Fruit fly (Drosophila melanogaster) whole organism, embryonic: ENCODE data around the gene Cyp312a1.

ENCODE experiments used
- Blimp-1 ChIP-seq: fragments of 200-800 bp; sonication (Bioruptor generic); optimal IDR thresholded peaks from 3 replicates; lab custom pipeline; 2018; ENCODE audit warnings: missing biosample characterization, missing genetic modification characterization, mild to moderate bottlenecking, moderate library complexity, missing genetic modification reagents
- CG12659 ChIP-seq: fragments of 200-800 bp; sonication (Bioruptor generic); optimal IDR thresholded peaks from 3 replicates; lab custom pipeline; 2017; ENCODE audit warnings: mild to moderate bottlenecking, missing biosample characterization, missing genetic modification reagents, missing genetic modification characterization
- CG12769 ChIP-seq: fragments of 200-800 bp; sonication (Bioruptor generic); optimal IDR thresholded peaks from 2 replicates; lab custom pipeline; 2019; ENCODE audit warnings: missing biosample characterization, mild to moderate bottlenecking, missing genetic modification characterization, moderate library complexity
- CG13287 ChIP-seq: fragments of 200-800 bp; sonication (Bioruptor generic); IDR thresholded peaks from 2 replicates; pipeline ENCODE4 v1.3.6; 2022; ENCODE audit warnings: missing biosample characterization, missing genetic modification characterization; ENCODE audit not compliant: partially characterized antibody
- CG13624 ChIP-seq: fragments of 200-800 bp; sonication (Bioruptor generic); optimal IDR thresholded peaks from 2 replicates; lab custom pipeline; 2016; ENCODE audit warnings: missing biosample characterization, missing genetic modification characterization
- CG13894 ChIP-seq: fragments of 200-800 bp; sonication (Bioruptor generic); optimal IDR thresholded peaks from 3 replicates; lab custom pipeline; 2018; ENCODE audit warnings: missing biosample characterization, mild to moderate bottlenecking, missing genetic modification characterization, moderate library complexity
- CG14667 ChIP-seq: fragments of 200-800 bp; sonication (Bioruptor generic); IDR thresholded peaks from 2 replicates; pipeline ENCODE4 v1.3.6; 2022; ENCODE audit warnings: missing biosample characterization, missing genetic modification characterization
- CG15479 ChIP-seq: fragments of 200-800 bp; sonication (Bioruptor generic); optimal IDR thresholded peaks from 3 replicates; lab custom pipeline; 2019; ENCODE audit warnings: missing biosample characterization, mild to moderate bottlenecking, missing genetic modification characterization, moderate library complexity
- CG1603 ChIP-seq: fragments of 200-800 bp; sonication (Bioruptor generic); optimal IDR thresholded peaks from 2 replicates; lab custom pipeline; 2019; ENCODE audit warnings: missing biosample characterization, mild to moderate bottlenecking, missing genetic modification characterization, moderate library complexity
- CG16863 ChIP-seq: fragments of 200-800 bp; sonication (Bioruptor generic); optimal IDR thresholded peaks from 3 replicates; lab custom pipeline; 2016; ENCODE audit warnings: missing biosample characterization, missing genetic modification characterization
- CG17328 ChIP-seq: fragments of 200-800 bp; sonication (Bioruptor generic); IDR thresholded peaks from 2 replicates; pipeline ENCODE4 v1.3.6; 2022; ENCODE audit warnings: missing biosample characterization, missing genetic modification characterization
- CG17359 ChIP-seq: fragments of 200-800 bp; sonication (Bioruptor generic); optimal IDR thresholded peaks from 3 replicates; lab custom pipeline; 2018; ENCODE audit warnings: missing biosample characterization, mild to moderate bottlenecking, missing genetic modification characterization, moderate library complexity
- CG17361 ChIP-seq: fragments of 200-800 bp; sonication (Bioruptor generic); IDR thresholded peaks from 3 replicates; pipeline ENCODE4 v1.3.6; 2022; ENCODE audit warnings: missing biosample characterization, missing genetic modification characterization
- CG2678 ChIP-seq: fragments of 200-800 bp; sonication (Bioruptor generic); optimal IDR thresholded peaks from 3 replicates; lab custom pipeline; 2019; ENCODE audit warnings: missing biosample characterization, mild to moderate bottlenecking, missing genetic modification characterization, moderate library complexity
- CG2712 ChIP-seq: fragments of 200-800 bp; optimal IDR thresholded peaks from 3 replicates; lab custom pipeline; 2019; ENCODE audit warnings: missing biosample characterization, mild to moderate bottlenecking, missing genetic modification characterization, moderate library complexity
- CG3163 ChIP-seq: fragments of 200-800 bp; sonication (Bioruptor generic); optimal IDR thresholded peaks from 3 replicates; lab custom pipeline; 2016; ENCODE audit warnings: missing biosample characterization, missing genetic modification characterization
- CG3726 ChIP-seq: fragments of 200-800 bp; sonication (Bioruptor generic); IDR thresholded peaks from 3 replicates; pipeline ENCODE4, ENCODE4 v1.3.6; 2022; ENCODE audit warnings: missing biosample characterization, missing genetic modification characterization
- CG6254 ChIP-seq: fragments of 200-800 bp; sonication (Bioruptor generic); optimal IDR thresholded peaks from 3 replicates; lab custom pipeline; 2017; ENCODE audit warnings: mild to moderate bottlenecking, missing biosample characterization, missing genetic modification reagents, missing genetic modification characterization
- CG7786 ChIP-seq: fragments of 200-800 bp; sonication (Bioruptor generic); optimal IDR thresholded peaks from 2 replicates; lab custom pipeline; 2016; ENCODE audit warnings: missing biosample characterization, missing genetic modification characterization
- CG7839 ChIP-seq: fragments of 200-800 bp; sonication (Bioruptor generic); optimal IDR thresholded peaks from 3 replicates; lab custom pipeline; 2018; ENCODE audit warnings: missing biosample characterization, mild to moderate bottlenecking, missing genetic modification characterization, moderate library complexity
- CG8388 ChIP-seq: fragments of 200-800 bp; sonication (Bioruptor generic); optimal IDR thresholded peaks from 2 replicates; lab custom pipeline; 2019; ENCODE audit warnings: missing biosample characterization, mild to moderate bottlenecking, missing genetic modification characterization, moderate library complexity
- CoRest ChIP-seq: fragments of 200-800 bp; sonication (Bioruptor generic); optimal IDR thresholded peaks from 3 replicates; lab custom pipeline; 2018; ENCODE audit warnings: missing biosample characterization, mild to moderate bottlenecking, missing genetic modification characterization, moderate library complexity
- D19B ChIP-seq: fragments of 200-800 bp; sonication (Bioruptor generic); optimal IDR thresholded peaks from 2 replicates; lab custom pipeline; 2017; ENCODE audit warnings: missing biosample characterization, mild to moderate bottlenecking, missing genetic modification characterization
- Dfd ChIP-seq, 2 experiments: fragments of >200 bp; optimal IDR thresholded peaks; 2 replicates each; lab custom pipeline; 2017; ENCODE audit warnings: missing biosample characterization in 2 of 2, missing genetic modification characterization in 2 of 2
- Dip3 ChIP-seq: fragments of 200-800 bp; sonication (Bioruptor generic); optimal IDR thresholded peaks from 3 replicates; lab custom pipeline; 2016; ENCODE audit warnings: missing biosample characterization, missing genetic modification characterization
- Dll ChIP-seq: fragments of 200-800 bp; sonication (Bioruptor generic); IDR thresholded peaks from 4 replicates; pipeline ENCODE4 v1.3.6; 2022; ENCODE audit warnings: missing biosample characterization, missing genetic modification characterization; ENCODE audit not compliant: partially characterized antibody
- Dref ChIP-seq: fragments of 200-800 bp; sonication (Bioruptor generic); IDR thresholded peaks from 2 replicates; pipeline ENCODE4 v1.3.6; 2022; ENCODE audit warnings: missing biosample characterization, missing genetic modification characterization
- E2f2 ChIP-seq: fragments of 200-800 bp; sonication (Bioruptor generic); IDR thresholded peaks from 2 replicates; pipeline ENCODE4 v1.3.6; 2022; ENCODE audit warnings: missing biosample characterization, missing genetic modification characterization
- Ets65A ChIP-seq: fragments of 200-800 bp; sonication (Bioruptor generic); peaks from one replicate; lab custom pipeline; 2016; ENCODE audit warnings: missing biosample characterization, missing genetic modification characterization
- HLH4C ChIP-seq: fragments of 200-800 bp; sonication (Bioruptor generic); IDR thresholded peaks from 3 replicates; pipeline ENCODE4 v1.3.6; 2022; ENCODE audit warnings: missing biosample characterization, missing genetic modification characterization; ENCODE audit not compliant: partially characterized antibody
- HmgD ChIP-seq: fragments of 200-800 bp; sonication (Bioruptor generic); optimal IDR thresholded peaks from 3 replicates; lab custom pipeline; 2016; ENCODE audit warnings: missing biosample characterization, missing genetic modification characterization
- Hmx ChIP-seq: fragments of 200-800 bp; sonication (Bioruptor generic); optimal IDR thresholded peaks from 2 replicates; lab custom pipeline; 2016; ENCODE audit warnings: missing biosample characterization, missing genetic modification characterization
- Med ChIP-seq: fragments of 200-800 bp; sonication (Bioruptor generic); peaks from one replicate; lab custom pipeline; 2016; ENCODE audit warnings: missing biosample characterization, missing genetic modification characterization, mild to moderate bottlenecking, inconsistent platforms, moderate library complexity
- Myb ChIP-seq: fragments of 200-800 bp; sonication (Bioruptor generic); optimal IDR thresholded peaks from 2 replicates; lab custom pipeline; 2016; ENCODE audit warnings: missing biosample characterization, missing genetic modification characterization
- NK7.1 ChIP-seq: fragments of 200-800 bp; sonication (Bioruptor generic); optimal IDR thresholded peaks from 3 replicates; lab custom pipeline; 2016; ENCODE audit warnings: missing biosample characterization, missing genetic modification characterization
- Pdp1 ChIP-seq, 2 experiments: fragments of 200-800 bp; sonication (Bioruptor generic); optimal IDR thresholded peaks; 3 replicates each; lab custom pipeline; 2016; ENCODE audit warnings: missing biosample characterization in 2 of 2, missing genetic modification characterization in 2 of 2, mild to moderate bottlenecking in 1 of 2, moderate library complexity in 1 of 2
- Xrp1 ChIP-seq: fragments of 200-800 bp; sonication (Bioruptor generic); IDR thresholded peaks from 2 replicates; pipeline ENCODE4 v1.3.6; 2022; ENCODE audit warnings: missing biosample characterization, missing genetic modification characterization
- dati ChIP-seq: fragments of 200-800 bp; sonication (Bioruptor generic); IDR thresholded peaks from 2 replicates; pipeline ENCODE4 v1.3.6; 2022; ENCODE audit warnings: missing biosample characterization, missing genetic modification characterization
- eve ChIP-seq, 2 experiments: fragments of >200 bp; optimal IDR thresholded peaks; 2 replicates each; lab custom pipeline; 2017; ENCODE audit warnings: missing biosample characterization in 2 of 2, missing genetic modification characterization in 2 of 2
- fru ChIP-seq: fragments of >200 bp; optimal IDR thresholded peaks from 2 replicates; lab custom pipeline; 2017
- grn ChIP-seq: fragments of 200-800 bp; sonication (Bioruptor generic); optimal IDR thresholded peaks from 3 replicates; lab custom pipeline; 2017; ENCODE audit warnings: missing biosample characterization, missing genetic modification characterization
- her ChIP-seq: fragments of 200-800 bp; sonication (Bioruptor generic); optimal IDR thresholded peaks from 2 replicates; lab custom pipeline; 2016; ENCODE audit warnings: missing biosample characterization, missing genetic modification characterization
- oc ChIP-seq: fragments of 200-800 bp; sonication (Bioruptor generic); optimal IDR thresholded peaks from 2 replicates; lab custom pipeline; 2018; ENCODE audit warnings: missing biosample characterization, mild to moderate bottlenecking, missing genetic modification characterization, moderate library complexity
- peb ChIP-seq: fragments of 200-800 bp; sonication (Bioruptor generic); IDR thresholded peaks from 2 replicates; pipeline ENCODE4 v1.3.6; 2022; ENCODE audit warnings: missing biosample characterization, missing genetic modification characterization
- phol ChIP-seq: fragments of 200-800 bp; sonication (Bioruptor generic); optimal IDR thresholded peaks from 3 replicates; lab custom pipeline; 2018; ENCODE audit warnings: missing biosample characterization, mild to moderate bottlenecking, missing genetic modification characterization, moderate library complexity
- pum ChIP-seq: fragments of 200-800 bp; sonication (Bioruptor generic); optimal IDR thresholded peaks from 2 replicates; lab custom pipeline; 2016; ENCODE audit warnings: missing biosample characterization, missing genetic modification characterization
- scrt ChIP-seq: fragments of 200-800 bp; sonication (Bioruptor generic); optimal IDR thresholded peaks from 2 replicates; lab custom pipeline; 2018; ENCODE audit warnings: missing biosample characterization, mild to moderate bottlenecking, missing genetic modification characterization, moderate library complexity
- stwl ChIP-seq: fragments of 200-800 bp; sonication (Bioruptor generic); optimal IDR thresholded peaks from 3 replicates; lab custom pipeline; 2018; ENCODE audit warnings: missing biosample characterization, mild to moderate bottlenecking, missing genetic modification characterization, moderate library complexity
- trh ChIP-seq: fragments of 200-800 bp; sonication (Bioruptor generic); optimal IDR thresholded peaks from 2 replicates; lab custom pipeline; 2016; ENCODE audit warnings: missing biosample characterization, missing genetic modification characterization
- vnd ChIP-seq: fragments of 200-800 bp; sonication (Bioruptor generic); IDR thresholded peaks from 3 replicates; pipeline ENCODE4 v1.3.6; 2022; ENCODE audit warnings: missing biosample characterization, missing genetic modification characterization; ENCODE audit not compliant: partially characterized antibody
- zfh1 ChIP-seq: fragments of 200-800 bp; sonication (Bioruptor generic); IDR thresholded peaks from 3 replicates; pipeline ENCODE4 v1.3.6; 2022; ENCODE audit warnings: missing biosample characterization, missing genetic modification characterization

Gene Cyp312a1

DNA sequence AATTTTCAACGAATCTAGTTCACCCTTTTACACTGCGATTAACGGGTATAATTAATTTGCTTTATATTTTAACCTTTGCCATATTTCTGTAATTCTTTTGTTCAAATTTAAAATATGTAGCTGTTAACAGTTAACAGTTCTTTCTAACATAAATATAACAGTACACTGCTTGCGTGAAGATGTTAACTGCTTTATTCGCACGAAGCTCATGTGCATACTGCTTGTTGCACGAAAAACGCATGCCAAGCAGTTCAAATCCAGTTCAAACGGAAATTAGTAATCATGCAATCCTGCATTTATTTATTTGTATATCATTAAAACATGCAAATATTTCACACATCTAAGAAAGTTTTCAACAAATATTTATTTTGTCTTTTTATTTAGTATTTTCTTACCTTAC is 44.5 kb downstream of the Cyp312a1 start (continued):
- TF ChIP-seq CG13624 (GFP tag; lab: Kevin White, UChicago) = peak; percentile 22
- no peak for TF ChIP-seq oc (tag; lab: Kevin White, UChicago)
- TF ChIP-seq Pdp1 (GFP tag; optimal IDR thresholded peaks at IDR 0.05; lab: Kevin White, UChicago) = peak in 1 of 2 experiments; percentile 55
- TF ChIP-seq CG12769 (tag; lab: Kevin White, UChicago) = peak; percentile 17
- peak; percentile 44 for TF ChIP-seq Xrp1 (GFP tag; lab: Robert Waterston, UW)
- no peak for TF ChIP-seq Dip3 (GFP tag; lab: Kevin White, UChicago)
- no peak for TF ChIP-seq Dref
- no peak for TF ChIP-seq peb (GFP tag; lab: Robert Waterston, UW)
- TF ChIP-seq CG3163 = no peak
- TF ChIP-seq NK7.1 (GFP tag; lab: Kevin White, UChicago) = no peak
- TF ChIP-seq grn (GFP tag; lab: Kevin White, UChicago) = no peak
- no peak for TF ChIP-seq CG17359 (tag; lab: Kevin White, UChicago)
- peak; percentile 54 for TF ChIP-seq CoRest (tag; lab: Kevin White, UChicago)
- TF ChIP-seq CG7839 (tag; lab: Kevin White, UChicago) = peak; percentile 34
- peak; percentile 27 for TF ChIP-seq HmgD (GFP tag; lab: Kevin White, UChicago)
- peak; percentile 33; the same call in 1 of the 2 replicates for TF ChIP-seq E2f2 (GFP tag; lab: Robert Waterston, UW)
- peak; percentile 49; the same call in 1 of the 2 replicates for TF ChIP-seq CG13287 (GFP tag; lab: Robert Waterston, UW)
- peak; percentile 30 for TF ChIP-seq CG12659 (GFP tag; lab: Kevin White, UChicago)
- TF ChIP-seq CG7786 (GFP tag; lab: Kevin White, UChicago) = no peak
- 0 out of 3 replicates have a peak, but pooled peaks have one; percentile 18 for TF ChIP-seq CG17361
- peak; percentile 84 for TF ChIP-seq Med (GFP tag; lab: Kevin White, UChicago)
- no peak for TF ChIP-seq fru (lab: Kevin White, UChicago)
- TF ChIP-seq zfh1 (GFP tag; lab: Robert Waterston, UW) = 0 out of 3 replicates have a peak, but pooled peaks have one; percentile 17
- no peak for TF ChIP-seq D19B
- peak in 1 of 2 experiments; percentile 97 for TF ChIP-seq Dfd (GFP tag; optimal IDR thresholded peaks at IDR 0.05; lab: Kevin White, UChicago)
- TF ChIP-seq phol = peak; percentile 35
- TF ChIP-seq her (GFP tag; lab: Kevin White, UChicago) = no peak
- TF ChIP-seq CG15479 (GFP tag; lab: Kevin White, UChicago) = no peak
- TF ChIP-seq stwl = peak; percentile 100
- TF ChIP-seq pum (GFP tag; lab: Kevin White, UChicago) = no peak
- TF ChIP-seq Dll (GFP tag; lab: Robert Waterston, UW) = no peak
- TF ChIP-seq CG2712 (tag; lab: Kevin White, UChicago) = peak; percentile 41
- peak; percentile 69 for TF ChIP-seq Ets65A (GFP tag; lab: Kevin White, UChicago)
- no peak for TF ChIP-seq CG17328 (GFP tag; lab: Robert Waterston, UW)
- TF ChIP-seq eve (GFP tag; optimal IDR thresholded peaks at IDR 0.05; lab: Kevin White, UChicago) = no peak
- peak; percentile 65 for TF ChIP-seq CG1603 (tag; lab: Kevin White, UChicago)
- TF ChIP-seq CG3726 (GFP tag; lab: Robert Waterston, UW) = no peak
- no peak for TF ChIP-seq CG8388 (GFP tag; lab: Kevin White, UChicago)
- TF ChIP-seq dati = no peak
- no peak for TF ChIP-seq CG6254 (GFP tag; lab: Kevin White, UChicago)
- TF ChIP-seq Hmx (GFP tag; lab: Kevin White, UChicago) = no peak
- TF ChIP-seq CG13894 (tag; lab: Kevin White, UChicago) = no peak
- TF ChIP-seq HLH4C (GFP tag; lab: Robert Waterston, UW) = peak; percentile 47; the same call in 2 of the 3 replicates
- no peak for TF ChIP-seq vnd (GFP tag; lab: Robert Waterston, UW)
- no peak for TF ChIP-seq CG2678 (tag; lab: Kevin White, UChicago)
- TF ChIP-seq trh = no peak
- no peak for TF ChIP-seq CG14667
- no peak for TF ChIP-seq Blimp-1 (GFP tag; lab: Kevin White, UChicago)
- no peak for TF ChIP-seq scrt
- TF ChIP-seq Myb (GFP tag; lab: Kevin White, UChicago) = peak; percentile 86
- TF ChIP-seq CG16863 (GFP tag; lab: Kevin White, UChicago) = no peak
